Worm (Caenorhabditis elegans) whole organism, L1 larva: ENCODE measurements around the gene lgc-24.

Experiments used
- egl-27 ChIP-seq, 2 experiments: fragments of 150-350 bp in 1 of 2; sonication (generic microtip); optimal IDR thresholded peaks; 3 replicates each; lab custom pipeline; 2017 to 2018; ENCODE audit warnings: missing biosample characterization in 2 of 2, missing genetic modification characterization in 2 of 2, missing genetic modification reagents in 2 of 2
- nhr-12 ChIP-seq: sonication (generic microtip); optimal IDR thresholded peaks from 2 replicates; lab custom pipeline; 2017; ENCODE audit warnings: missing biosample characterization, missing genetic modification characterization
- pag-3 ChIP-seq: sonication (generic microtip); optimal IDR thresholded peaks from 2 replicates; lab custom pipeline; 2017; ENCODE audit warnings: missing genetic modification characterization, mild to moderate bottlenecking, missing compliant biosample characterization, antibody characterized with exemption, borderline replicate concordance; ENCODE audit not compliant: insufficient read depth

- TF ChIP-seq pag-3 (tag; lab: Kevin White, UChicago) (no peak), nhr-12 (no peak), egl-27 (tag; optimal IDR thresholded peaks at IDR 0.05; lab: Kevin White, UChicago) (no peak)
Measured at ce11 chrX:12064908-12065307, 3.4 kb upstream of the lgc-24 start, which contains the start of gene lgc-23.
